Worm (Caenorhabditis elegans) whole organism, L1 larva: ENCODE measurements around the gene clp-7.

ENCODE experiments used
- C04F5.9 ChIP-seq: sonication (generic microtip); optimal IDR thresholded peaks from 2 replicates; lab custom pipeline; 2016; ENCODE audit warnings: missing genetic modification characterization, missing compliant biosample characterization
- C16A3.4 ChIP-seq: fragments of 150-350 bp; optimal IDR thresholded peaks from 2 replicates; lab custom pipeline; 2014; ENCODE audit warnings: missing biosample characterization, missing genetic modification characterization
- aha-1 ChIP-seq: fragments of 150-350 bp; optimal IDR thresholded peaks from 2 replicates; lab custom pipeline; 2014; ENCODE audit warnings: missing biosample characterization, missing genetic modification characterization
- alr-1 ChIP-seq: fragments of 200-800 bp; sonication (Bioruptor generic); optimal IDR thresholded peaks from 2 replicates; lab custom pipeline; 2018; ENCODE audit warnings: borderline replicate concordance, mild to moderate bottlenecking, missing genetic modification characterization, missing compliant biosample characterization
- aly-2 ChIP-seq: fragments of 150-350 bp; optimal IDR thresholded peaks from 2 replicates; lab custom pipeline; 2014; ENCODE audit warnings: missing biosample characterization, missing genetic modification characterization
- ama-1 ChIP-seq: fragments of 150-350 bp; optimal IDR thresholded peaks from 2 replicates; lab custom pipeline; 2014
- blmp-1 ChIP-seq: fragments of 150-350 bp; optimal IDR thresholded peaks from 2 replicates; lab custom pipeline; 2014; ENCODE audit warnings: missing biosample characterization, missing genetic modification characterization
- dpl-1 ChIP-seq, 3 experiments: fragments of 150-350 bp in 2 of 3; sonication (generic microtip) in 1 of 3; optimal IDR thresholded peaks; 2 replicates each; lab custom pipeline; 2014 to 2017; ENCODE audit warnings: missing biosample characterization in 3 of 3, missing genetic modification characterization in 3 of 3, missing genetic modification reagents in 3 of 3
- dsc-1 ChIP-seq: sonication (generic microtip); optimal IDR thresholded peaks from 2 replicates; lab custom pipeline; 2016; ENCODE audit warnings: mild to moderate bottlenecking, missing genetic modification characterization, missing compliant biosample characterization
- efl-1 ChIP-seq, 4 experiments: fragments of 150-350 bp; optimal IDR thresholded peaks in 3 of 4; peaks in 1 of 4; 1 replicate in 1 of 4; 2 replicates in 3 of 4; lab custom pipeline; 2014; ENCODE audit warnings: missing biosample characterization in 2 of 4, missing genetic modification characterization in 2 of 4, missing genetic modification reagents in 2 of 4
- egl-13 ChIP-seq: sonication (generic microtip); optimal IDR thresholded peaks from 2 replicates; lab custom pipeline; 2016; ENCODE audit warnings: missing genotype, missing genetic modification reagents, missing genetic modification characterization, missing compliant biosample characterization
- egl-27 ChIP-seq, 2 experiments: fragments of 150-350 bp in 1 of 2; sonication (generic microtip); optimal IDR thresholded peaks; 3 replicates each; lab custom pipeline; 2017 to 2018; ENCODE audit warnings: missing biosample characterization in 2 of 2, missing genetic modification characterization in 2 of 2, missing genetic modification reagents in 2 of 2
- elt-2 ChIP-seq: sonication (generic microtip); optimal IDR thresholded peaks from 2 replicates; lab custom pipeline; 2016; ENCODE audit warnings: missing genetic modification characterization, mild to moderate bottlenecking, inconsistent platforms, missing compliant biosample characterization, missing genetic modification reagents
- elt-3 ChIP-seq, 6 experiments: fragments of 150-350 bp in 1 of 6; sonication (generic microtip); optimal IDR thresholded peaks; 2 replicates each; lab custom pipeline; 2017 to 2018; ENCODE audit warnings: missing biosample characterization in 6 of 6, missing genetic modification characterization in 6 of 6, inconsistent platforms in 1 of 6
- ets-5 ChIP-seq: fragments of 200-800 bp; sonication (Bioruptor generic); IDR thresholded peaks from 2 replicates; pipeline ENCODE4 v1.3.6; 2022; ENCODE audit warnings: missing genetic modification characterization, missing compliant biosample characterization
- fos-1 ChIP-seq: fragments of 150-350 bp; optimal IDR thresholded peaks from 2 replicates; lab custom pipeline; 2014; ENCODE audit warnings: missing biosample characterization, missing genetic modification characterization
- grh-1 ChIP-seq: fragments of 200-800 bp; sonication (Bioruptor generic); IDR thresholded peaks from 2 replicates; pipeline ENCODE4 v1.3.6; 2022; ENCODE audit warnings: missing genetic modification reagents, missing genetic modification characterization, missing compliant biosample characterization
- hlh-17 ChIP-seq: fragments of 200-800 bp; sonication (Bioruptor generic); optimal IDR thresholded peaks from 2 replicates; lab custom pipeline; 2018; ENCODE audit warnings: missing genetic modification characterization, mild to moderate bottlenecking, missing compliant biosample characterization, moderate library complexity, borderline replicate concordance
- hlh-4 ChIP-seq: sonication (generic microtip); optimal IDR thresholded peaks from 2 replicates; lab custom pipeline; 2016; ENCODE audit warnings: mild to moderate bottlenecking, missing genetic modification characterization, missing compliant biosample characterization
- hpl-2 ChIP-seq: fragments of 150-350 bp; optimal IDR thresholded peaks from 2 replicates; lab custom pipeline; 2014; ENCODE audit warnings: missing biosample characterization, missing genetic modification reagents, missing genetic modification characterization
- irx-1 ChIP-seq: sonication (generic microtip); optimal IDR thresholded peaks from 2 replicates; lab custom pipeline; 2016; ENCODE audit warnings: missing genetic modification characterization, missing compliant biosample characterization
- isw-1 ChIP-seq: fragments of 200-800 bp; sonication (Bioruptor generic); IDR thresholded peaks from 2 replicates; pipeline ENCODE4 v1.3.6; 2022; ENCODE audit warnings: missing genetic modification characterization, missing compliant biosample characterization
- lin-14 ChIP-seq: fragments of 200-800 bp; sonication (Bioruptor generic); optimal IDR thresholded peaks from 2 replicates; lab custom pipeline; 2018; ENCODE audit warnings: mild to moderate bottlenecking, missing genetic modification characterization, moderate library complexity, missing compliant biosample characterization
- lin-35 ChIP-seq, 2 experiments: fragments of 150-350 bp; optimal IDR thresholded peaks; 2 replicates each; lab custom pipeline; 2014; ENCODE audit warnings: missing biosample characterization in 2 of 2, missing genetic modification characterization in 2 of 2, missing genetic modification reagents in 2 of 2
- lin-39 ChIP-seq: fragments of 150-350 bp; optimal IDR thresholded peaks from 2 replicates; lab custom pipeline; 2014; ENCODE audit warnings: missing biosample characterization, missing genetic modification reagents, missing genetic modification characterization
- lir-3 ChIP-seq: sonication (generic microtip); optimal IDR thresholded peaks from 2 replicates; lab custom pipeline; 2016; ENCODE audit warnings: mild to moderate bottlenecking, missing genetic modification characterization, moderate library complexity, missing compliant biosample characterization; ENCODE audit not compliant: poor library complexity
- lsy-2 ChIP-seq, 2 experiments: fragments of 150-350 bp; optimal IDR thresholded peaks; 2 replicates each; lab custom pipeline; 2014; ENCODE audit warnings: missing biosample characterization in 2 of 2, missing genetic modification characterization in 2 of 2
- mdl-1 ChIP-seq, 2 experiments: fragments of 150-350 bp; optimal IDR thresholded peaks; 2 replicates each; lab custom pipeline; 2014 to 2017; ENCODE audit warnings: missing biosample characterization in 2 of 2, missing genetic modification characterization in 2 of 2, inconsistent platforms in 1 of 2
- mef-2 ChIP-seq: fragments of 150-350 bp; optimal IDR thresholded peaks from 2 replicates; lab custom pipeline; 2014; ENCODE audit warnings: missing biosample characterization, missing genetic modification characterization
- mep-1 ChIP-seq: fragments of 150-350 bp; optimal IDR thresholded peaks from 2 replicates; lab custom pipeline; 2014; ENCODE audit warnings: missing biosample characterization, missing genetic modification characterization
- nhr-19 ChIP-seq: fragments of 200-800 bp; sonication (Bioruptor generic); conservative IDR thresholded peaks from 2 replicates; pipeline ENCODE4 v1.3.6; 2022; ENCODE audit warnings: missing genetic modification characterization, missing compliant biosample characterization
- nhr-20 ChIP-seq: sonication (generic microtip); optimal IDR thresholded peaks from 2 replicates; lab custom pipeline; 2016; ENCODE audit warnings: mild to moderate bottlenecking, missing genetic modification characterization, missing compliant biosample characterization
- nhr-47 ChIP-seq: sonication (generic microtip); optimal IDR thresholded peaks from 2 replicates; lab custom pipeline; 2016; ENCODE audit warnings: mild to moderate bottlenecking, missing genetic modification characterization, moderate library complexity, missing compliant biosample characterization
- nhr-71 ChIP-seq: sonication (generic microtip); optimal IDR thresholded peaks from 2 replicates; lab custom pipeline; 2016; ENCODE audit warnings: mild to moderate bottlenecking, missing genetic modification characterization, moderate library complexity, missing compliant biosample characterization
- nhr-85 ChIP-seq: sonication (generic microtip); peaks from one replicate; lab custom pipeline; 2016; ENCODE audit warnings: missing genetic modification characterization, inconsistent platforms, missing compliant biosample characterization
- nhr-90 ChIP-seq: sonication (generic microtip); optimal IDR thresholded peaks from 2 replicates; lab custom pipeline; 2016; ENCODE audit warnings: mild to moderate bottlenecking, missing genetic modification characterization, missing compliant biosample characterization; ENCODE audit not compliant: poor library complexity
- pag-3 ChIP-seq: sonication (generic microtip); optimal IDR thresholded peaks from 2 replicates; lab custom pipeline; 2017; ENCODE audit warnings: missing genetic modification characterization, mild to moderate bottlenecking, missing compliant biosample characterization, antibody characterized with exemption, borderline replicate concordance; ENCODE audit not compliant: insufficient read depth
- snu-23 ChIP-seq: sonication (generic microtip); optimal IDR thresholded peaks from 2 replicates; lab custom pipeline; 2016; ENCODE audit warnings: missing genetic modification characterization, missing compliant biosample characterization
- sptf-1 ChIP-seq: fragments of 150-350 bp; optimal IDR thresholded peaks from 2 replicates; lab custom pipeline; 2014; ENCODE audit warnings: missing biosample characterization, missing genetic modification characterization
- swsn-7 ChIP-seq: sonication (generic microtip); optimal IDR thresholded peaks from 2 replicates; lab custom pipeline; 2016; ENCODE audit warnings: missing genetic modification characterization, missing compliant biosample characterization
- tbx-2 ChIP-seq: sonication (generic microtip); optimal IDR thresholded peaks from 2 replicates; lab custom pipeline; 2016; ENCODE audit warnings: missing genetic modification characterization, missing compliant biosample characterization
- tlp-1 ChIP-seq: fragments of 150-350 bp; optimal IDR thresholded peaks from 2 replicates; lab custom pipeline; 2014; ENCODE audit warnings: missing biosample characterization, missing genetic modification characterization
- unc-30 ChIP-seq: sonication (generic microtip); optimal IDR thresholded peaks from 2 replicates; lab custom pipeline; 2017; ENCODE audit warnings: missing biosample characterization, missing genetic modification characterization
- unc-86 ChIP-seq: sonication (generic microtip); optimal IDR thresholded peaks from 2 replicates; lab custom pipeline; 2016; ENCODE audit warnings: missing genetic modification characterization, missing compliant biosample characterization
- xbp-1 ChIP-seq: sonication (generic microtip); optimal IDR thresholded peaks from 2 replicates; lab custom pipeline; 2016; ENCODE audit warnings: missing genetic modification characterization, missing compliant biosample characterization

The clp-7 gene

ce11 chrIV:1391446-1391845 is 54.3 kb downstream of the clp-7 start:
- TF ChIP-seq grh-1 (GFP tag; lab: Robert Waterston, UW) (0 out of 2 replicates have a peak, but pooled peaks have one; percentile 21), sptf-1 (tag; lab: Kevin White, UChicago) (no peak)

- TF ChIP-seq grh-1 (GFP tag; lab: Robert Waterston, UW): no peak
- no peak for TF ChIP-seq hlh-17 (GFP tag; lab: Kevin White, UChicago)
- no peak for TF ChIP-seq tlp-1
- no peak for TF ChIP-seq dpl-1 (GFP tag; optimal IDR thresholded peaks at IDR 0.05; lab: Kevin White, UChicago)
- TF ChIP-seq efl-1 (optimal IDR thresholded peaks at IDR 0.05; lab: Kevin White, UChicago): no peak
- TF ChIP-seq efl-1 (GFP tag; optimal IDR thresholded peaks at IDR 0.05 in 1 of 2; lab: Kevin White, UChicago): no peak
- no peak for TF ChIP-seq unc-86 (tag; lab: Kevin White, UChicago)
- TF ChIP-seq ama-1 (lab: Kevin White, UChicago): no peak
- no peak for TF ChIP-seq egl-13 (tag; lab: Kevin White, UChicago)
- TF ChIP-seq pag-3 (tag; lab: Kevin White, UChicago): no peak
- TF ChIP-seq lsy-2 (tag; optimal IDR thresholded peaks at IDR 0.05; lab: Kevin White, UChicago): no peak
These were observed 55.7 kb downstream of the clp-7 start for ce11 chrIV:1390102-1390501.

ce11 chrIV:1389599-1389998 is 56.2 kb downstream of the clp-7 start:
- TF ChIP-seq elt-2 (peak; percentile 42), lin-35 (GFP tag; optimal IDR thresholded peaks at IDR 0.05; lab: Kevin White, UChicago) (no peak), hpl-2 (GFP tag; lab: Kevin White, UChicago) (no peak), mef-2 (tag; lab: Kevin White, UChicago) (no peak)

- TF ChIP-seq egl-27 (tag; optimal IDR thresholded peaks at IDR 0.05; lab: Kevin White, UChicago) (no peak), nhr-47 (tag; lab: Kevin White, UChicago) (peak; percentile 29), dpl-1 (GFP tag; optimal IDR thresholded peaks at IDR 0.05; lab: Kevin White, UChicago) (peak in 1 of 3 experiments; percentile 24), nhr-71 (peak; percentile 66), swsn-7 (peak; percentile 9), blmp-1 (peak; percentile 58), nhr-19 (GFP tag; lab: Robert Waterston, UW) (peak; percentile 28), irx-1 (no peak), mep-1 (tag; lab: Kevin White, UChicago) (peak; percentile 7), alr-1 (tag; lab: Kevin White, UChicago) (no peak), hlh-4 (tag; lab: Kevin White, UChicago) (no peak), dsc-1 (tag; lab: Kevin White, UChicago) (no peak), lir-3 (tag; lab: Kevin White, UChicago) (no peak), mdl-1 (tag; optimal IDR thresholded peaks at IDR 0.05; lab: Kevin White, UChicago) (peak in 1 of 2 experiments; percentile 3), nhr-90 (peak; percentile 41), efl-1 (optimal IDR thresholded peaks at IDR 0.05; lab: Kevin White, UChicago) (peak in 1 of 2 experiments; percentile 7), efl-1 (GFP tag; optimal IDR thresholded peaks at IDR 0.05 in 1 of 2; lab: Kevin White, UChicago) (no peak), lin-14 (GFP tag; lab: Kevin White, UChicago) (peak; percentile 64), aha-1 (tag; lab: Kevin White, UChicago) (no peak), isw-1 (GFP tag; lab: Robert Waterston, UW) (no peak), fos-1 (tag; lab: Kevin White, UChicago) (no peak), egl-13 (tag; lab: Kevin White, UChicago) (no peak), elt-3 (tag; optimal IDR thresholded peaks at IDR 0.05; lab: Kevin White, UChicago) (no peak), C16A3.4 (tag; lab: Kevin White, UChicago) (no peak), grh-1 (GFP tag; lab: Robert Waterston, UW) (peak; percentile 96), ets-5 (no peak), unc-30 (tag; lab: Kevin White, UChicago) (no peak), nhr-85 (tag; lab: Kevin White, UChicago) (peak; percentile 89), lin-39 (tag; lab: Kevin White, UChicago) (no peak), xbp-1 (no peak), snu-23 (peak; percentile 64), lsy-2 (tag; optimal IDR thresholded peaks at IDR 0.05; lab: Kevin White, UChicago) (peak; percentile 22 to 25), elt-2 (no peak), C04F5.9 (no peak), tbx-2 (no peak), nhr-20 (tag; lab: Kevin White, UChicago) (peak; percentile 71), aly-2 (tag; lab: Kevin White, UChicago) (no peak)
These were observed 56.7 kb downstream of the clp-7 start for ce11 chrIV:1389021-1389420.
